Fruit fly (Drosophila melanogaster): Measurements from ENCODE around the gene CG42458.

CG42458 gene

DNA sequence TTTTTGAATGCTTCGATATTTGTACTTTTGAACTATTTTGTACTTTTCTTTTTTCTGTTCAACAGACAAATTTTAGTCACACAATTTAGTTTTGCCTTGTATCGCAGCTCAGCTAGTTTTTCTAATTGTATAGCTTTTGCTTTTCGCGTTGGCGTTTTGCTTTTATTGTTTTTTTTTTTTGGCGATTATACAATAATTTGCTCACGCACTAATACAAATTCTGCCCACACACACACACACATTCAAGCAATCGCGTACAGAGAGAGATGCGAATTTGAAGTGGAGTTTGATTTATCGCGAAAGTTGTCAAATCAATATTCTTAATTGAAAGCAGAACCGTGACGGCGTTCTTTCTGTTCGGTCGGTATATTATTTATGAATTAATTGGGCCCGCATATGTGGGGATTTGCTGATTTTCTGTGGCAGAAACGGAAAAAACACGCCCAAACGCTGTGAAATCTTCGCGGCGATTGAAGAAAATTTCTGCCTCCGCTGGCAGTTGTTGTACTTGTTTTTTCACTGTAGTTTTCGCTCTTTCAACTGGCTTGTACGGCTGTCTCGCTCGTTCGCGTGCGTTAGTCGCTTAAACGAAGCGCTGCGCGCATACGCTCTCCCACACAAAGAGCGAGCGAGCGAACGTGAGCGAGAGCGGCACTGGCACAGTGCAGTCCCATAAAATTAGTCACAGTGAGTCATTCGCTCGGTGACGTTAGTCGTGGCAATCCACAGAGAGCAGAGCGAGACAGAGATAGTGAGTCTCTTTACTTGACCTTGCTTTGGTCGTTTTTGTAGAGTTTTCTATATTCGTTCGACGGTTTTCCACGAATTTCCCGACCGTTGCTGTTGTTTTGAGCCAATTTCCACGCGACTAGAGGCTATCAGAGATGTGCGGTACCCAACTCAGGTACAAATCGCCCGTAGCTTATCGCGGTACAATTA lies 11.4 kb downstream of the CG42458 start, which contains the start of gene Rac2 (continued):
- TF ChIP-seq CG4854 (GFP tag; optimal IDR thresholded peaks at IDR 0.05), result peak; percentile 17
- TF ChIP-seq CG4360 (GFP tag; IDR thresholded peaks at IDR 0.05), result peak; percentile 14; the same call in 1 of the 2 replicates
- peak; percentile 11 for TF ChIP-seq CG18262 (tag; optimal IDR thresholded peaks at IDR 0.05)
- no peak for TF ChIP-seq Lim3 (GFP tag; IDR thresholded peaks at IDR 0.05)
- TF ChIP-seq slou (GFP tag; optimal IDR thresholded peaks at IDR 0.05), result no peak
- 0 out of 2 replicates have a peak, but pooled peaks have one; percentile 24 for TF ChIP-seq ap (GFP tag; IDR thresholded peaks at IDR 0.05)
- TF ChIP-seq CG4707 (GFP tag; optimal IDR thresholded peaks at IDR 0.05), result no peak
- no peak for TF ChIP-seq ssp (GFP tag; IDR thresholded peaks at IDR 0.05)
- no peak for TF ChIP-seq tx (GFP tag; optimal IDR thresholded peaks at IDR 0.05)
- no peak for TF ChIP-seq CG14965 (GFP tag; optimal IDR thresholded peaks at IDR 0.05; ENCODE audit: borderline replicate concordance)
- TF ChIP-seq PHDP (tag; optimal IDR thresholded peaks at IDR 0.05), result peak; percentile 23
- TF ChIP-seq onecut (GFP tag; IDR thresholded peaks at IDR 0.05), result no peak
- TF ChIP-seq CG6654 (GFP tag; optimal IDR thresholded peaks at IDR 0.05), result no peak
- peak; percentile 45 for TF ChIP-seq HmgD (GFP tag; optimal IDR thresholded peaks at IDR 0.05)
- no peak for TF ChIP-seq org-1 (GFP tag; optimal IDR thresholded peaks at IDR 0.05)
- no peak for TF ChIP-seq CG12942 (GFP tag; optimal IDR thresholded peaks at IDR 0.05)
- 0 out of 2 replicates have a peak, but pooled peaks have one; percentile 4 for TF ChIP-seq CG11247 (GFP tag; IDR thresholded peaks at IDR 0.05)
- peak; percentile 11 for TF ChIP-seq CrebB (tag; optimal IDR thresholded peaks at IDR 0.05)
- TF ChIP-seq dm (GFP tag; optimal IDR thresholded peaks at IDR 0.05), result peak; percentile 26
- no peak for TF ChIP-seq lola (GFP tag; optimal IDR thresholded peaks at IDR 0.05)
- no peak for TF ChIP-seq CG43689 (GFP tag; IDR thresholded peaks at IDR 0.05)
- TF ChIP-seq CG14860 (GFP tag; IDR thresholded peaks at IDR 0.05; ENCODE audit: partially characterized antibody), result no peak
- peak; percentile 96 for TF ChIP-seq CG10321 (GFP tag; IDR thresholded peaks at IDR 0.05)
- TF ChIP-seq Meics (GFP tag; optimal IDR thresholded peaks at IDR 0.05), result no peak
- TF ChIP-seq CG15601 (tag; optimal IDR thresholded peaks at IDR 0.05), result peak; percentile 64
- no peak for TF ChIP-seq Sox102F (GFP tag; optimal IDR thresholded peaks at IDR 0.05)
- no peak for TF ChIP-seq CG8290 (GFP tag; optimal IDR thresholded peaks at IDR 0.05)
- peak; percentile 10 to 44 for TF ChIP-seq CG8290 (tag; optimal IDR thresholded peaks at IDR 0.05)
- TF ChIP-seq Atf6 (GFP tag; IDR thresholded peaks at IDR 0.05), result peak; percentile 13; the same call in 1 of the 2 replicates
- no peak for TF ChIP-seq Doc2 (GFP tag; IDR thresholded peaks at IDR 0.05)
- TF ChIP-seq stc (GFP tag; IDR thresholded peaks at IDR 0.05), result no peak; the same call in 1 of the 2 replicates
- TF ChIP-seq CG1024 (GFP tag; IDR thresholded peaks at IDR 0.05), result no peak
- peak; percentile 23 for TF ChIP-seq CG2712 (tag; optimal IDR thresholded peaks at IDR 0.05)
- peak; percentile 58 for TF ChIP-seq Vsx1 (GFP tag; optimal IDR thresholded peaks at IDR 0.05)
- 0 out of 3 replicates have a peak, but pooled peaks have one; percentile 37 for TF ChIP-seq HLH4C (GFP tag; IDR thresholded peaks at IDR 0.05; ENCODE audit: partially characterized antibody)
- no peak for TF ChIP-seq Spps (tag; optimal IDR thresholded peaks at IDR 0.05)
- TF ChIP-seq jumu (GFP tag; optimal IDR thresholded peaks at IDR 0.05), result no peak
- TF ChIP-seq CG4424 (GFP tag; optimal IDR thresholded peaks at IDR 0.05), result no peak
- TF ChIP-seq CG42726 (GFP tag; IDR thresholded peaks at IDR 0.05; ENCODE audit: partially characterized antibody), result 0 out of 2 replicates have a peak, but pooled peaks have one; percentile 18
- TF ChIP-seq pum (GFP tag; optimal IDR thresholded peaks at IDR 0.05), result no peak
- TF ChIP-seq CG9817 (tag; optimal IDR thresholded peaks at IDR 0.05), result no peak
- TF ChIP-seq CG32532 (GFP tag; IDR thresholded peaks at IDR 0.05), result peak; percentile 61; the same call in 1 of the 2 replicates
- peak; percentile 67 for TF ChIP-seq nom (GFP tag; optimal IDR thresholded peaks at IDR 0.05)
- TF ChIP-seq lbe (GFP tag; optimal IDR thresholded peaks at IDR 0.05), result no peak
- TF ChIP-seq sug (tag; optimal IDR thresholded peaks at IDR 0.05), result peak; percentile 54
- TF ChIP-seq sob (GFP tag; IDR thresholded peaks at IDR 0.05), result peak; percentile 45; the same call in 1 of the 2 replicates
- peak; percentile 64 for TF ChIP-seq sqz (GFP tag; optimal IDR thresholded peaks at IDR 0.05)
- peak; percentile 24 for TF ChIP-seq CG2678 (tag; optimal IDR thresholded peaks at IDR 0.05)
